Worm (Caenorhabditis elegans) whole organism, L2 larva: ENCODE data around the gene R12B2.7.

Experiments
- R02D3.7 ChIP-seq: fragments of 150-350 bp; optimal IDR thresholded peaks from 2 replicates; lab custom pipeline; 2014; ENCODE audit warnings: missing biosample characterization, missing genetic modification characterization
- alr-1 ChIP-seq: fragments of 150-350 bp; optimal IDR thresholded peaks from 2 replicates; lab custom pipeline; 2014; ENCODE audit warnings: missing biosample characterization, missing genetic modification characterization
- elt-1 ChIP-seq: fragments of 150-350 bp; optimal IDR thresholded peaks from 2 replicates; lab custom pipeline; 2014; ENCODE audit warnings: missing biosample characterization, missing genetic modification characterization
- lin-39 ChIP-seq: fragments of 150-350 bp; optimal IDR thresholded peaks from 2 replicates; lab custom pipeline; 2014; ENCODE audit warnings: missing biosample characterization, missing genetic modification reagents, missing genetic modification characterization
- mab-5 ChIP-seq: fragments of 150-350 bp; optimal IDR thresholded peaks from 2 replicates; lab custom pipeline; 2014; ENCODE audit warnings: missing biosample characterization, missing genetic modification characterization
- nhr-12 ChIP-seq: fragments of 150-350 bp; optimal IDR thresholded peaks from 2 replicates; lab custom pipeline; 2014; ENCODE audit warnings: missing biosample characterization, missing genetic modification characterization
- nhr-237 ChIP-seq: fragments of 150-350 bp; optimal IDR thresholded peaks from 2 replicates; lab custom pipeline; 2014; ENCODE audit warnings: missing biosample characterization, missing genetic modification characterization
- skn-1 ChIP-seq: sonication (generic microtip); optimal IDR thresholded peaks from 2 replicates; lab custom pipeline; 2017; ENCODE audit warnings: missing biosample characterization, missing genetic modification characterization

ce11 chrIII:5859008-5859407, 44.2 kb downstream of the R12B2.7 start, which contains the start of gene dpf-4:
- no peak for TF ChIP-seq mab-5
- TF ChIP-seq alr-1: no peak
- TF ChIP-seq skn-1 (tag; lab: Kevin White, UChicago): no peak
- no peak for TF ChIP-seq elt-1 (tag; lab: Kevin White, UChicago)
- no peak for TF ChIP-seq lin-39 (tag; lab: Kevin White, UChicago)
- no peak for TF ChIP-seq nhr-12 (tag; lab: Kevin White, UChicago)
- no peak for TF ChIP-seq nhr-237 (tag; lab: Kevin White, UChicago)
- no peak for TF ChIP-seq R02D3.7
